Worm (Caenorhabditis elegans) whole organism, late embryonic: ENCODE measurements around the gene F42G4.7.

ENCODE experiments used
- C08G9.2 ChIP-seq: sonication (generic microtip); optimal IDR thresholded peaks from 2 replicates; lab custom pipeline; 2016; ENCODE audit warnings: mild to moderate bottlenecking, missing genetic modification characterization, moderate library complexity, missing compliant biosample characterization
- ceh-30 ChIP-seq: fragments of 150-350 bp; optimal IDR thresholded peaks from 2 replicates; lab custom pipeline; 2014; ENCODE audit warnings: missing biosample characterization, missing genetic modification characterization
- ceh-48 ChIP-seq: sonication (generic microtip); optimal IDR thresholded peaks from 2 replicates; lab custom pipeline; 2016; ENCODE audit warnings: missing genetic modification characterization, inconsistent platforms, missing compliant biosample characterization
- nfya-1 ChIP-seq: sonication (generic microtip); optimal IDR thresholded peaks from 2 replicates; lab custom pipeline; 2017; ENCODE audit warnings: missing genetic modification characterization, mild to moderate bottlenecking, missing compliant biosample characterization, antibody characterized with exemption, moderate library complexity
- nhr-11 ChIP-seq: fragments of 150-350 bp; optimal IDR thresholded peaks from 2 replicates; lab custom pipeline; 2014; ENCODE audit warnings: missing biosample characterization, missing genetic modification characterization
- tbx-2 ChIP-seq: sonication (generic microtip); optimal IDR thresholded peaks from 2 replicates; lab custom pipeline; 2016; ENCODE audit warnings: missing genetic modification characterization, missing compliant biosample characterization
- unc-42 ChIP-seq: sonication (generic microtip); optimal IDR thresholded peaks from 2 replicates; lab custom pipeline; 2016; ENCODE audit warnings: missing genotype, missing genetic modification characterization, missing compliant biosample characterization
- unc-55 ChIP-seq: sonication (generic microtip); optimal IDR thresholded peaks from 2 replicates; lab custom pipeline; 2017; ENCODE audit warnings: missing biosample characterization, missing genetic modification reagents, missing genetic modification characterization

ce11 chrII:12996249-12996648, 50.8 kb downstream of the F42G4.7 start, which contains the start of gene hphd-1:
- TF ChIP-seq unc-55, result no peak
- no peak for TF ChIP-seq nhr-11 (tag; lab: Kevin White, UChicago)
- TF ChIP-seq ceh-48, result no peak
- TF ChIP-seq nfya-1 (tag; lab: Kevin White, UChicago), result no peak
- TF ChIP-seq ceh-30 (tag; lab: Kevin White, UChicago), result no peak
- no peak for TF ChIP-seq unc-42 (tag; lab: Kevin White, UChicago)
- no peak for TF ChIP-seq C08G9.2
- TF ChIP-seq tbx-2 (tag; lab: Kevin White, UChicago), result no peak
